Worm (Caenorhabditis elegans) whole organism, L3 larva: Measurements from ENCODE around the gene srj-7.

Source experiments
- daf-12 ChIP-seq: fragments of 150-350 bp; optimal IDR thresholded peaks from 2 replicates; lab custom pipeline; 2014; ENCODE audit warnings: missing biosample characterization, missing genetic modification reagents, missing genetic modification characterization
- jun-1 ChIP-seq: fragments of 150-350 bp; optimal IDR thresholded peaks from 2 replicates; lab custom pipeline; 2014; ENCODE audit warnings: missing biosample characterization, missing genetic modification reagents, missing genetic modification characterization
- lin-39 ChIP-seq: fragments of 150-350 bp; optimal IDR thresholded peaks from 2 replicates; lab custom pipeline; 2018; ENCODE audit warnings: missing biosample characterization, missing genetic modification reagents, missing genetic modification characterization
- lsy-12 ChIP-seq: sonication (generic microtip); optimal IDR thresholded peaks from 2 replicates; lab custom pipeline; 2016; ENCODE audit warnings: mild to moderate bottlenecking, missing genetic modification characterization, missing compliant biosample characterization
- mdl-1 ChIP-seq: fragments of 150-350 bp; optimal IDR thresholded peaks from 2 replicates; lab custom pipeline; 2014; ENCODE audit warnings: missing biosample characterization, missing genetic modification characterization
- nfya-1 ChIP-seq: sonication (generic microtip); optimal IDR thresholded peaks from 2 replicates; lab custom pipeline; 2017; ENCODE audit warnings: missing genetic modification characterization, mild to moderate bottlenecking, missing compliant biosample characterization, antibody characterized with exemption, moderate library complexity; ENCODE audit not compliant: insufficient read depth
- nhr-11 ChIP-seq: fragments of 150-350 bp; optimal IDR thresholded peaks from 2 replicates; lab custom pipeline; 2014; ENCODE audit warnings: missing biosample characterization, missing genetic modification characterization
- nhr-12 ChIP-seq: fragments of 150-350 bp; optimal IDR thresholded peaks from 2 replicates; lab custom pipeline; 2014; ENCODE audit warnings: missing biosample characterization, missing genetic modification characterization
- nhr-28 ChIP-seq: fragments of 150-350 bp; optimal IDR thresholded peaks from 2 replicates; lab custom pipeline; 2014; ENCODE audit warnings: missing biosample characterization, missing genetic modification characterization
- nhr-76 ChIP-seq: fragments of 150-350 bp; sonication (generic microtip); optimal IDR thresholded peaks from 5 replicates; lab custom pipeline; 2014; ENCODE audit warnings: missing biosample characterization, missing genetic modification characterization
- pha-4 ChIP-seq: fragments of 150-350 bp; optimal IDR thresholded peaks from 2 replicates; lab custom pipeline; 2014; ENCODE audit warnings: missing biosample characterization, missing genetic modification reagents, missing genetic modification characterization
- pqm-1 ChIP-seq: fragments of 150-350 bp; optimal IDR thresholded peaks from 2 replicates; lab custom pipeline; 2017; ENCODE audit warnings: missing biosample characterization, missing genetic modification characterization, inconsistent platforms
- skn-1 ChIP-seq: fragments of 150-350 bp; optimal IDR thresholded peaks from 2 replicates; lab custom pipeline; 2014; ENCODE audit warnings: missing biosample characterization, missing genetic modification characterization
- unc-39 ChIP-seq: sonication (generic microtip); optimal IDR thresholded peaks from 4 replicates; lab custom pipeline; 2017; ENCODE audit warnings: missing biosample characterization, missing genetic modification characterization

Gene srj-7

DNA sequence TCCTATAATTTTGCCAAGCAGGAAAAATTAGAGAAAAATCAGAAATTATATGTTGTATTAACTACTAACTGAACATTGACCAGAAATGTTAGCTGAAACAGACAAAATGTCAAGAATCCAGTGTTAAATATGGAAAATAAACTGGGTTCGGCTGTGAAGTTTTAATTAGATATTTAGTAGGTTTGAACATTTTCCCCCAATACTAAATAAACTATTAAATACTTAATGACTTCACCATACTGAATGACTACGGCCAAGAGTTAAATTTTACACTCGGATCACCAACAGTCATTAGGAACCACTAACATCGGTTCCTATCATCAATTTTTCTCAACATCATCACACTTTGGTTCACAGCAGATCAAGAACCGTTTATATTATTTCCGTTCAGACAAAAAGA is 50.6 kb downstream of the srj-7 start:
- TF ChIP-seq lin-39 (no peak), unc-39 (tag; lab: Kevin White, UChicago) (no peak), nhr-12 (tag; lab: Kevin White, UChicago) (no peak), nhr-28 (tag; lab: Kevin White, UChicago) (no peak), jun-1 (tag; lab: Kevin White, UChicago) (no peak), lsy-12 (tag; lab: Kevin White, UChicago) (no peak), mdl-1 (tag; lab: Kevin White, UChicago) (no peak), nfya-1 (tag; lab: Kevin White, UChicago) (no peak), pha-4 (tag; lab: Kevin White, UChicago) (no peak), nhr-11 (tag; lab: Kevin White, UChicago) (no peak), pqm-1 (no peak), nhr-76 (tag; lab: Kevin White, UChicago) (no peak), daf-12 (no peak), skn-1 (tag; lab: Kevin White, UChicago) (no peak)
- TF ChIP-seq, all 47 proteins: peak for 0
